Worm (Caenorhabditis elegans) whole organism, young adult: ENCODE data around the gene T07A9.15.

Experiments
- B0035.1 ChIP-seq: sonication (generic microtip); optimal IDR thresholded peaks from 2 replicates; lab custom pipeline; 2016; ENCODE audit warnings: missing genetic modification characterization, mild to moderate bottlenecking, missing compliant biosample characterization, missing genotype, missing genetic modification reagents
- B0261.1 ChIP-seq: sonication (generic microtip); optimal IDR thresholded peaks from 2 replicates; lab custom pipeline; 2016; ENCODE audit warnings: mild to moderate bottlenecking, missing genetic modification characterization, moderate library complexity, missing compliant biosample characterization
- B0336.3 ChIP-seq: fragments of 200-800 bp; sonication (Bioruptor generic); IDR thresholded peaks from 2 replicates; pipeline ENCODE4 v1.3.6; 2022; ENCODE audit warnings: missing genetic modification characterization, missing compliant biosample characterization
- C17E4.6 ChIP-seq: fragments of 200-800 bp; sonication (Bioruptor generic); IDR thresholded peaks from 2 replicates; pipeline ENCODE4 v1.3.6; 2022; ENCODE audit warnings: missing genetic modification reagents, missing genetic modification characterization, missing compliant biosample characterization
- D2030.7 ChIP-seq: fragments of 200-800 bp; sonication (Bioruptor generic); IDR thresholded peaks from 2 replicates; pipeline ENCODE4 v1.3.6; 2022; ENCODE audit warnings: missing genetic modification reagents, missing genetic modification characterization, missing compliant biosample characterization
- F10E7.11 ChIP-seq: sonication (generic microtip); optimal IDR thresholded peaks from 2 replicates; lab custom pipeline; 2017; ENCODE audit warnings: mild to moderate bottlenecking, missing genetic modification characterization, moderate library complexity, missing compliant biosample characterization
- F22D6.2 ChIP-seq: sonication (generic microtip); optimal IDR thresholded peaks from 2 replicates; lab custom pipeline; 2016; ENCODE audit warnings: mild to moderate bottlenecking, missing genetic modification characterization, missing compliant biosample characterization
- F49E8.2 ChIP-seq: sonication (generic microtip); optimal IDR thresholded peaks from 3 replicates; lab custom pipeline; 2017; ENCODE audit warnings: missing genetic modification characterization, mild to moderate bottlenecking, missing compliant biosample characterization, antibody characterized with exemption, moderate library complexity; ENCODE audit not compliant: insufficient read depth
- F55B11.4 ChIP-seq: sonication (generic microtip); optimal IDR thresholded peaks from 2 replicates; lab custom pipeline; 2016; ENCODE audit warnings: missing compliant biosample characterization, missing genetic modification characterization, borderline replicate concordance; ENCODE audit not compliant: insufficient read depth
- F57C9.4 ChIP-seq: sonication (generic microtip); optimal IDR thresholded peaks from 2 replicates; lab custom pipeline; 2017; ENCODE audit warnings: mild to moderate bottlenecking, missing genetic modification characterization, missing compliant biosample characterization
- K12H6.12 ChIP-seq: fragments of 200-800 bp; sonication (Bioruptor generic); optimal IDR thresholded peaks from 2 replicates; lab custom pipeline; 2018; ENCODE audit warnings: mild to moderate bottlenecking, missing genetic modification characterization, missing compliant biosample characterization
- Y53F4B.3 ChIP-seq: fragments of 200-800 bp; sonication (Bioruptor generic); IDR thresholded peaks from 2 replicates; pipeline ENCODE4 v1.3.6; 2022; ENCODE audit warnings: missing genetic modification reagents, missing genetic modification characterization, missing compliant biosample characterization
- Y53G8AR.9 ChIP-seq: fragments of 200-800 bp; sonication (Bioruptor generic); conservative IDR thresholded peaks from 2 replicates; pipeline ENCODE4 v1.3.6; 2022; ENCODE audit warnings: missing genetic modification reagents, missing genetic modification characterization, missing compliant biosample characterization
- akir-1 ChIP-seq: fragments of 200-800 bp; sonication (Bioruptor generic); optimal IDR thresholded peaks from 2 replicates; lab custom pipeline; 2018; ENCODE audit warnings: mild to moderate bottlenecking, missing genetic modification characterization, moderate library complexity, missing compliant biosample characterization
- atf-7 ChIP-seq: sonication (generic microtip); optimal IDR thresholded peaks from 2 replicates; lab custom pipeline; 2017; ENCODE audit warnings: mild to moderate bottlenecking, missing genetic modification characterization, missing compliant biosample characterization
- athp-1 ChIP-seq: sonication (generic microtip); optimal IDR thresholded peaks from 2 replicates; lab custom pipeline; 2017; ENCODE audit warnings: mild to moderate bottlenecking, missing genetic modification characterization, missing compliant biosample characterization
- bed-1 ChIP-seq: fragments of 200-800 bp; sonication (Bioruptor generic); IDR thresholded peaks from 2 replicates; pipeline ENCODE4 v1.3.6; 2022; ENCODE audit warnings: missing genetic modification reagents, missing genetic modification characterization, missing compliant biosample characterization
- cebp-1 ChIP-seq, 2 experiments: fragments of 200-800 bp in 1 of 2; sonication (Bioruptor generic) in 1 of 2; sonication (generic microtip) in 1 of 2; IDR thresholded peaks in 1 of 2; optimal IDR thresholded peaks in 1 of 2; 2 replicates each; pipeline versions ENCODE4 v1.3.6 to Lab custom; 2017 to 2022; ENCODE audit warnings: missing compliant biosample characterization in 2 of 2, missing genetic modification characterization in 2 of 2, mild to moderate bottlenecking in 1 of 2, missing genetic modification reagents in 1 of 2, moderate library complexity in 1 of 2
- ceh-100 ChIP-seq: fragments of 200-800 bp; sonication (Bioruptor generic); IDR thresholded peaks from 2 replicates; pipeline ENCODE4 v1.3.6; 2022; ENCODE audit warnings: missing genetic modification reagents, missing genetic modification characterization, missing compliant biosample characterization
- ceh-27 ChIP-seq: fragments of 200-800 bp; sonication (Bioruptor generic); optimal IDR thresholded peaks from 2 replicates; lab custom pipeline; 2018; ENCODE audit warnings: mild to moderate bottlenecking, missing genetic modification characterization, moderate library complexity, missing compliant biosample characterization
- ceh-40 ChIP-seq: fragments of 200-800 bp; sonication (Bioruptor generic); IDR thresholded peaks from 2 replicates; pipeline ENCODE4 v1.3.6; 2022; ENCODE audit warnings: missing genetic modification characterization, missing compliant biosample characterization
- ceh-79 ChIP-seq: sonication (generic microtip); optimal IDR thresholded peaks from 2 replicates; lab custom pipeline; 2017; ENCODE audit warnings: mild to moderate bottlenecking, missing genetic modification characterization, missing compliant biosample characterization
- efl-1 ChIP-seq: fragments of 150-350 bp; optimal IDR thresholded peaks from 2 replicates; lab custom pipeline; 2014; ENCODE audit warnings: missing biosample characterization, missing genetic modification reagents, missing genetic modification characterization
- egl-18 ChIP-seq: fragments of 200-800 bp; sonication (Bioruptor generic); IDR thresholded peaks from 2 replicates; pipeline ENCODE4 v1.3.6; 2022; ENCODE audit warnings: missing genetic modification reagents, missing genetic modification characterization, missing compliant biosample characterization
- egl-44 ChIP-seq: fragments of 200-800 bp; sonication (Bioruptor generic); IDR thresholded peaks from 2 replicates; pipeline ENCODE4 v1.3.6; 2022; ENCODE audit warnings: missing genetic modification reagents, missing genetic modification characterization, missing compliant biosample characterization
- egrh-3 ChIP-seq: fragments of 200-800 bp; sonication (Bioruptor generic); IDR thresholded peaks from 2 replicates; pipeline ENCODE4 v1.3.6; 2022; ENCODE audit warnings: missing genetic modification reagents, missing genetic modification characterization, missing compliant biosample characterization
- ets-4 ChIP-seq: fragments of 200-800 bp; sonication (Bioruptor generic); optimal IDR thresholded peaks from 2 replicates; lab custom pipeline; 2018; ENCODE audit warnings: mild to moderate bottlenecking, missing genetic modification characterization, missing compliant biosample characterization
- fkh-3 ChIP-seq: sonication (generic microtip); optimal IDR thresholded peaks from 2 replicates; lab custom pipeline; 2016; ENCODE audit warnings: mild to moderate bottlenecking, missing genetic modification characterization, missing compliant biosample characterization
- hrde-1 ChIP-seq: sonication (generic microtip); optimal IDR thresholded peaks from 2 replicates; lab custom pipeline; 2016; ENCODE audit warnings: missing genetic modification characterization, mild to moderate bottlenecking, missing compliant biosample characterization, moderate library complexity, missing genotype, missing genetic modification reagents, borderline replicate concordance
- let-607 ChIP-seq, 2 experiments: fragments of 200-800 bp in 1 of 2; sonication (Bioruptor generic) in 1 of 2; sonication (generic microtip) in 1 of 2; optimal IDR thresholded peaks; 2 replicates each; lab custom pipeline; 2016 to 2018; ENCODE audit warnings: mild to moderate bottlenecking in 2 of 2, missing compliant biosample characterization in 2 of 2, missing genetic modification characterization in 2 of 2, moderate library complexity in 2 of 2, missing genotype in 1 of 2
- lin-26 ChIP-seq: fragments of 200-800 bp; sonication (Bioruptor generic); IDR thresholded peaks from 2 replicates; pipeline ENCODE4 v1.3.6; 2022; ENCODE audit warnings: missing genetic modification reagents, missing genetic modification characterization, missing compliant biosample characterization
- mel-28 ChIP-seq: sonication (generic microtip); optimal IDR thresholded peaks from 2 replicates; lab custom pipeline; 2016; ENCODE audit warnings: borderline replicate concordance, mild to moderate bottlenecking, missing genetic modification characterization, missing compliant biosample characterization
- nfya-1 ChIP-seq: sonication (generic microtip); optimal IDR thresholded peaks from 2 replicates; lab custom pipeline; 2017; ENCODE audit warnings: antibody characterized with exemption, missing compliant biosample characterization, missing genetic modification characterization, borderline replicate concordance; ENCODE audit not compliant: insufficient read depth
- nhr-27 ChIP-seq: fragments of 200-800 bp; sonication (Bioruptor generic); optimal IDR thresholded peaks from 2 replicates; lab custom pipeline; 2018; ENCODE audit warnings: mild to moderate bottlenecking, missing genetic modification characterization, moderate library complexity, missing compliant biosample characterization
- pha-4 ChIP-seq: fragments of 150-350 bp; sonication (generic microtip); optimal IDR thresholded peaks from 2 replicates; lab custom pipeline; 2014; ENCODE audit warnings: missing biosample characterization, missing genetic modification reagents, missing genetic modification characterization
- snpc-4 ChIP-seq, 5 experiments: fragments of 150-350 bp in 1 of 5; sonication (generic microtip) in 4 of 5; optimal IDR thresholded peaks; 2 replicates each; lab custom pipeline; 2014 to 2018; ENCODE audit warnings: missing genetic modification characterization in 5 of 5, missing biosample characterization in 3 of 5, antibody characterized with exemption in 2 of 5, mild to moderate bottlenecking in 2 of 5, missing compliant biosample characterization in 2 of 5, missing genotype in 2 of 5, moderate library complexity in 2 of 5, missing genetic modification reagents in 1 of 5
- somi-1 ChIP-seq: fragments of 200-800 bp; sonication (Bioruptor generic); optimal IDR thresholded peaks from 2 replicates; lab custom pipeline; 2018; ENCODE audit warnings: mild to moderate bottlenecking, missing genetic modification characterization, missing compliant biosample characterization
- tbp1 ChIP-seq: fragments of 200-800 bp; sonication (Bioruptor generic); optimal IDR thresholded peaks from 2 replicates; lab custom pipeline; 2018; ENCODE audit warnings: mild to moderate bottlenecking, missing genetic modification characterization, missing compliant biosample characterization
- ztf-28 ChIP-seq: fragments of 200-800 bp; sonication (Bioruptor generic); IDR thresholded peaks from 2 replicates; pipeline ENCODE4 v1.3.6; 2022; ENCODE audit warnings: missing genetic modification reagents, missing genetic modification characterization, missing compliant biosample characterization
- ztf-3 ChIP-seq: fragments of 200-800 bp; sonication (Bioruptor generic); optimal IDR thresholded peaks from 2 replicates; lab custom pipeline; 2018; ENCODE audit warnings: mild to moderate bottlenecking, missing genetic modification characterization, missing compliant biosample characterization

Gene T07A9.15

ce11 chrIV:419674-420073 is 26.3 kb upstream of the T07A9.15 start, which contains the start of gene eri-1 (continued):
- TF ChIP-seq ets-4 (GFP tag; lab: Kevin White, UChicago) = no peak
- TF ChIP-seq snpc-4 (GFP tag; optimal IDR thresholded peaks at IDR 0.05; lab: Kevin White, UChicago) = no peak
- TF ChIP-seq snpc-4 (tag; optimal IDR thresholded peaks at IDR 0.05; lab: Kevin White, UChicago) = no peak
- TF ChIP-seq ztf-3 (GFP tag; lab: Kevin White, UChicago) = no peak
- TF ChIP-seq D2030.7 (GFP tag; lab: Robert Waterston, UW) = 0 out of 2 replicates have a peak, but pooled peaks have one; percentile 32
- TF ChIP-seq nhr-27 = no peak
- TF ChIP-seq F22D6.2 = no peak
- TF ChIP-seq ceh-40 = no peak
- no peak for TF ChIP-seq egl-44 (GFP tag; lab: Robert Waterston, UW)
- TF ChIP-seq pha-4 (tag; lab: Kevin White, UChicago) = no peak
- no peak for TF ChIP-seq tbp1
- TF ChIP-seq efl-1 = no peak
- no peak for TF ChIP-seq nfya-1 (tag; lab: Kevin White, UChicago)
- TF ChIP-seq C17E4.6 (GFP tag; lab: Robert Waterston, UW) = no peak
- TF ChIP-seq mel-28 (tag; lab: Kevin White, UChicago) = no peak
- TF ChIP-seq B0261.1 = no peak
- TF ChIP-seq hrde-1 (tag; lab: Kevin White, UChicago) = peak; percentile 70
- TF ChIP-seq egl-18 (GFP tag; lab: Robert Waterston, UW) = no peak
- no peak for TF ChIP-seq bed-1
- TF ChIP-seq athp-1 (tag; lab: Kevin White, UChicago) = peak; percentile 57
- no peak for TF ChIP-seq B0035.1 (tag; lab: Kevin White, UChicago)
- TF ChIP-seq F57C9.4 (tag; lab: Kevin White, UChicago) = no peak
- TF ChIP-seq Y53G8AR.9 (GFP tag; lab: Robert Waterston, UW) = peak; percentile 37; the same call in 1 of the 2 replicates
- TF ChIP-seq ztf-28 (GFP tag; lab: Robert Waterston, UW) = no peak
- TF ChIP-seq cebp-1 (GFP tag; IDR thresholded peaks at IDR 0.05; lab: Robert Waterston, UW) = no peak; the same call in 1 of the 2 replicates
- peak; percentile 25 for TF ChIP-seq cebp-1 (tag; optimal IDR thresholded peaks at IDR 0.05; lab: Kevin White, UChicago)
- TF ChIP-seq let-607 (tag; optimal IDR thresholded peaks at IDR 0.05; lab: Kevin White, UChicago) = no peak
- peak; percentile 78 for TF ChIP-seq B0336.3 (GFP tag; lab: Robert Waterston, UW)
- no peak for TF ChIP-seq somi-1 (GFP tag; lab: Kevin White, UChicago)
- no peak for TF ChIP-seq lin-26
- no peak for TF ChIP-seq ceh-27 (GFP tag; lab: Kevin White, UChicago)
- TF ChIP-seq F55B11.4 (tag; lab: Kevin White, UChicago) = no peak
- TF ChIP-seq egrh-3 = no peak
- TF ChIP-seq atf-7 (tag; lab: Kevin White, UChicago) = peak; percentile 28
- TF ChIP-seq ceh-100 (GFP tag; lab: Robert Waterston, UW) = no peak
- no peak for TF ChIP-seq ceh-79 (tag; lab: Kevin White, UChicago)
- no peak for TF ChIP-seq K12H6.12 (tag; lab: Kevin White, UChicago)
- no peak for TF ChIP-seq fkh-3 (tag; lab: Kevin White, UChicago)
- no peak for TF ChIP-seq akir-1 (GFP tag; lab: Kevin White, UChicago)
- TF ChIP-seq Y53F4B.3 (GFP tag; lab: Robert Waterston, UW) = no peak
- TF ChIP-seq F49E8.2 (tag; lab: Kevin White, UChicago) = no peak
- TF ChIP-seq F10E7.11 (tag; lab: Kevin White, UChicago) = peak; percentile 16
- TF ChIP-seq, all 124 proteins: peak for 21
